Worm (Caenorhabditis elegans) whole organism, L4/young adult: ENCODE results near the gene C04C11.1.

Experiments
- W03F9.2 ChIP-seq: fragments of 150-350 bp; optimal IDR thresholded peaks from 2 replicates; lab custom pipeline; 2014; ENCODE audit warnings: missing biosample characterization, missing genetic modification characterization
- dao-5 ChIP-seq: sonication (generic microtip); optimal IDR thresholded peaks from 2 replicates; lab custom pipeline; 2016; ENCODE audit warnings: missing genotype, missing genetic modification characterization, moderate library complexity, missing compliant biosample characterization
- him-1 ChIP-seq: sonication (generic microtip); optimal IDR thresholded peaks from 2 replicates; lab custom pipeline; 2016; ENCODE audit warnings: missing genotype, missing genetic modification reagents, missing genetic modification characterization, missing compliant biosample characterization

ce11 chrX:14020290-14020689, at the start of gene C04C11.1:
- TF ChIP-seq him-1 (no peak), dao-5 (tag; lab: Kevin White, UChicago) (no peak), W03F9.2 (tag; lab: Kevin White, UChicago) (no peak)
